Worm (Caenorhabditis elegans) whole organism, L4/young adult: ENCODE measurements around the gene C05G5.3.

Experiments
- dao-5 ChIP-seq: sonication (generic microtip); optimal IDR thresholded peaks from 2 replicates; lab custom pipeline; 2016; ENCODE audit warnings: missing genotype, missing genetic modification characterization, moderate library complexity, missing compliant biosample characterization
- him-1 ChIP-seq: sonication (generic microtip); optimal IDR thresholded peaks from 2 replicates; lab custom pipeline; 2016; ENCODE audit warnings: missing genotype, missing genetic modification reagents, missing genetic modification characterization, missing compliant biosample characterization

ce11 chrX:14767813-14768212 lies 16.0 kb upstream of the C05G5.3 start:
- TF ChIP-seq him-1 (tag; lab: Kevin White, UChicago) = no peak
- no peak for TF ChIP-seq dao-5 (tag; lab: Kevin White, UChicago)
